Worm (Caenorhabditis elegans) whole organism, L2 larva: Measurements from ENCODE around the gene Y45F3A.8.

ENCODE experiments used
- nhr-11 ChIP-seq: fragments of 150-350 bp; optimal IDR thresholded peaks from 2 replicates; lab custom pipeline; 2014; ENCODE audit warnings: missing biosample characterization, missing genetic modification characterization
- nhr-237 ChIP-seq: fragments of 150-350 bp; optimal IDR thresholded peaks from 2 replicates; lab custom pipeline; 2014; ENCODE audit warnings: missing biosample characterization, missing genetic modification characterization
- unc-62 ChIP-seq: fragments of 150-350 bp; optimal IDR thresholded peaks from 2 replicates; lab custom pipeline; 2014; ENCODE audit warnings: missing biosample characterization, missing genetic modification reagents, missing genetic modification characterization

DNA sequence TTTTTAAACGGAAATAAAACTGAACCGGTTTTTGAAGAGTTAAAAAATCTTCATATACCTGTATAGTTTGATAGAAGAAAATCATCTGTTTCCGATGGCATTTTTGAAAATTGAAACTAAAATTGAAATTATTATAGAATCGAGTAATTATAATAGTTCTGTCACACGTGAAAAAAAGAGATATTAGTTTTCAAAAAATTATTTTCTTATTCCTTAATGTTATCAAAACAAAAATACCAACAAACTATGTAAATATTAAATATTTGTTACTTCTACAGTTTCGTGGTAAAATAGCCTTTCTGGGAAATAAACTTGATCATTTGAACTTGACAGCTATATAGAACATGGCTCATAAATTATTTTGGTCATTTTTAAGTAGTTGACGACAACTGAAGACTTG lies 36.4 kb upstream of the Y45F3A.8 start, which contains the start of gene swt-4:
- TF ChIP-seq unc-62, result no peak
- TF ChIP-seq nhr-237 (tag; lab: Kevin White, UChicago), result no peak
- no peak for TF ChIP-seq nhr-11 (tag; lab: Kevin White, UChicago)
